Fruit fly (Drosophila melanogaster) whole organism, embryonic: ENCODE measurements around the gene CG7924.

Experiments used
- CG10959 ChIP-seq: fragments of 200-800 bp; sonication (Bioruptor generic); IDR thresholded peaks from 2 replicates; pipeline ENCODE4 v1.3.6; 2022; ENCODE audit warnings: missing biosample characterization, missing genetic modification characterization
- CG5953 ChIP-seq: fragments of 200-800 bp; sonication (Bioruptor generic); IDR thresholded peaks from 2 replicates; pipeline ENCODE4 v1.3.6; 2022; ENCODE audit warnings: missing biosample characterization, missing genetic modification characterization
- Dbx ChIP-seq: fragments of 200-800 bp; sonication (Bioruptor generic); IDR thresholded peaks from 3 replicates; pipeline ENCODE4 v1.3.6; 2022; ENCODE audit warnings: missing biosample characterization, missing genetic modification characterization
- croc ChIP-seq: fragments of 200-800 bp; sonication (Bioruptor generic); conservative IDR thresholded peaks from 3 replicates; pipeline ENCODE4 v1.3.6; 2022; ENCODE audit warnings: missing biosample characterization, missing genetic modification characterization
- lola ChIP-seq, 3 experiments: fragments of >200 bp in 2 of 3; fragments of 200-800 bp in 1 of 3; sonication (Bioruptor generic) in 1 of 3; optimal IDR thresholded peaks; 2 replicates each; lab custom pipeline; 2017 to 2019; ENCODE audit warnings: missing biosample characterization in 3 of 3, missing genetic modification characterization in 3 of 3, mild to moderate bottlenecking in 1 of 3, moderate library complexity in 1 of 3
- zen ChIP-seq: fragments of 200-800 bp; sonication (Bioruptor generic); optimal IDR thresholded peaks from 3 replicates; lab custom pipeline; 2018; ENCODE audit warnings: missing biosample characterization, mild to moderate bottlenecking, missing genetic modification characterization, moderate library complexity

DNA sequence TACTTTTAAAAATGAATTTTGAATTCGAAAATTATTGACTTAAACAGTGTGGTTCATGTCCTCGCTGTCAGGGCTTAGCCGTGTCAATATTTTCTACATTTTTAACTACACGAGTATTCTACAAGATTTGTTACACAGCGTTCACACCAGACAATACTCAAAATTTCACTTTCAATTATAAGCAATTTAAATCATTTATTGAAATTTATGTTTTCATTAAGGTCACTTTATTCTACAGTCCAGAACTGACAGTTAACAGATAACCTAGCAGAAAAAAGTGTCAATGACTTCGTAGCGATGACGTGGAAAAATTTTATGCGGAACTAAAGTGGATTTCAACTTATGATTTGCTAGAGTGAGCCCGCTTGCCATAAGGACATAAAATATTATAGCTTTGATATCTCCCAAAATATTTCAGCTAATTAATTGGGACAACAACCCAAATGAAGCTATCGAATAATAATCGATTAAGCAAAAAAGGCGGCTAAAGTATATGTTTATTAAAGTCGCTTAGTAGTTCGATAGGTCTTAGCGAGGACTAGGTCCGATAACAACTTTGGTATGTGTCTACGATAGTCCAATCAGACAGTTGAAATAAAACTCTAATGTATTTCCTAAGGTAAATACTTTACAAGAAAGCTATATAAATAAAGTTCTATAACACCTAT, 43.2 kb upstream of the CG7924 start:
- no peak for TF ChIP-seq lola (GFP tag; optimal IDR thresholded peaks at IDR 0.05; lab: Kevin White, UChicago)
- no peak; the same call in 2 of the 3 replicates for TF ChIP-seq croc (GFP tag; lab: Robert Waterston, UW)
- peak; percentile 77 for TF ChIP-seq CG5953 (GFP tag; lab: Robert Waterston, UW)
- peak; percentile 14 for TF ChIP-seq zen (tag; lab: Kevin White, UChicago)
- 0 out of 2 replicates have a peak, but pooled peaks have one; percentile 25 for TF ChIP-seq CG10959 (GFP tag; lab: Robert Waterston, UW)
- peak; percentile 78 for TF ChIP-seq Dbx (GFP tag; lab: Robert Waterston, UW)
